Worm (Caenorhabditis elegans): ENCODE results near the gene C54F6.3.

ce11 chrV:7580378-7580777, 47.3 kb downstream of the C54F6.3 start, which contains the start of gene ets-6:
- TF ChIP-seq B0261.1 (tag; optimal IDR thresholded peaks at IDR 0.05) (no peak), lag-1 (GFP tag; IDR thresholded peaks at IDR 0.05) (no peak), xnd-1 (tag; optimal IDR thresholded peaks at IDR 0.05) (no peak), hlh-26 (GFP tag; conservative IDR thresholded peaks at IDR 0.05) (no peak), hrde-1 (tag; optimal IDR thresholded peaks at IDR 0.05; ENCODE audit: borderline replicate concordance) (no peak)
